1 fruit fly cellular context compared by ENCODE assay signal in the genomic region with DNA sequence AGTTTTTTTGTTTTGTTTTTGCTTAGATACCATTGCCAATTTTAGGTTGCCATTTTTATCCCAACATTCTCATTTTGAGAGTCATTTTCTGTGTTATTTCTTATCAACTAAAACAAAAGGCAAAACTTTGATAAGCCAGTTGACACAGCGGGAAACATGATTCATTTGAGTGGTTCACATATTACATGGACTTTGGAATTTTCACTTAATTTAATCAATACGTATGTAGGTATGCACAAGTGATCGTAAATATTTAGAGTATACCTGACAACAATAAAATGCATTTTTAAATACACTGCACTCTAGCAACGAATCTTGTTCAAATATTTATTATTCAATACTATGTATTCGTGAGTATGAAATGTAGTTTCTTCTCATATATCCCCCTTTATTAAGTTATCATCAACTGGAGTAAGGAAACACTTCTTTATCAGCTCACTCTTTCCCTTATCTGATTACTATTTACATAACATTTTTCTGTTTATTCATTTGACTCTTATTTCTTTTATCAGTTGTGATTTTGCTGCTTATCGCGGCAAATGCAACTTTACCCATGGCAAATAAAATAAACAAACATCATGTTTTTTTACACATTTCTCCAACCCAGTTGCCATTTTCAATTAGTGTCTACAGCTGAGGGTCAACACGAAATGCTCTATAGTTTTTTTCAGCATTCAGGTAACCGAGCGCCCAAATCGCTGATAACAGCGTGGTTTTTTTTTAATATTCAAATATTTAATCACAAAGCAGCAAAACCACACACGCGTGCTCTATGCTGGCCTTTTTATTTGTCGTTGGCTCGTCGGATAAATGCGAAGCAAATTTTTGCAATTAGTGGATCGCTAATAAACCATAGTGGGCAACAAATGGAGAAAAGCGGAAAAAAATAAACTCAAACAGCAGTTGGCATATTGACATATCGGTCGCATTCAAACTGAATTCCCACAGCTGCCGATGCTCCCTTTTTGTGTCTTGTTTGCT.
TF ChIP-seq lines count a peak whose summit lies in the region.

No protein-coding gene starts in this region.

TF ChIP-seq in whole organism, embryonic, 481 proteins besides CTCF, POLR2A, EP300 and RAD21 (continued from another document):
- TF ChIP-seq CG10979 (tag; optimal IDR thresholded peaks at IDR 0.05; lab: Kevin White, UChicago) (no peak), CG15514 (GFP tag; optimal IDR thresholded peaks at IDR 0.05; lab: Kevin White, UChicago) (peak; percentile 37), NFAT (GFP tag; IDR thresholded peaks at IDR 0.05; lab: Robert Waterston, UW) (no peak), HLH4C (GFP tag; IDR thresholded peaks at IDR 0.05; lab: Robert Waterston, UW; ENCODE audit: partially characterized antibody) (no peak), esg (GFP tag; conservative IDR thresholded peaks at IDR 0.05; lab: Robert Waterston, UW) (no peak), CG17912 (GFP tag; optimal IDR thresholded peaks at IDR 0.05; lab: Kevin White, UChicago) (no peak), nerfin-1 (tag; optimal IDR thresholded peaks at IDR 0.05; lab: Kevin White, UChicago) (peak; percentile 26), CoRest (tag; optimal IDR thresholded peaks at IDR 0.05; lab: Kevin White, UChicago) (peak; percentile 24), Pdp1 (GFP tag; optimal IDR thresholded peaks at IDR 0.05; lab: Kevin White, UChicago) (peak in 1 of 2 experiments; percentile 68), CG8765 (GFP tag; IDR thresholded peaks at IDR 0.05; lab: Robert Waterston, UW) (no peak), Opbp (GFP tag; IDR thresholded peaks at IDR 0.05; lab: Robert Waterston, UW; ENCODE audit: partially characterized antibody) (no peak), CG18599 (GFP tag; optimal IDR thresholded peaks at IDR 0.05; lab: Kevin White, UChicago) (peak; percentile 48), CG10321 (GFP tag; IDR thresholded peaks at IDR 0.05; lab: Robert Waterston, UW) (no peak), org-1 (GFP tag; optimal IDR thresholded peaks at IDR 0.05; lab: Kevin White, UChicago) (peak; percentile 26), cad (GFP tag; optimal IDR thresholded peaks at IDR 0.05; lab: Kevin White, UChicago) (no peak), NfI (GFP tag; optimal IDR thresholded peaks at IDR 0.05; lab: Kevin White, UChicago) (no peak), bsh (GFP tag; optimal IDR thresholded peaks at IDR 0.05; lab: Kevin White, UChicago) (no peak), CG3838 (GFP tag; optimal IDR thresholded peaks at IDR 0.05; lab: Kevin White, UChicago) (no peak), dm (GFP tag; optimal IDR thresholded peaks at IDR 0.05; lab: Kevin White, UChicago) (no peak), CG2116 (GFP tag; optimal IDR thresholded peaks at IDR 0.05; lab: Kevin White, UChicago) (no peak), sna (GFP tag; IDR thresholded peaks at IDR 0.05; lab: Robert Waterston, UW; ENCODE audit: partially characterized antibody) (no peak), chm (GFP tag; IDR thresholded peaks at IDR 0.05; lab: Robert Waterston, UW) (no peak), sc (optimal IDR thresholded peaks at IDR 0.05; lab: Kevin White, UChicago) (no peak), sc (GFP tag; optimal IDR thresholded peaks at IDR 0.05; lab: Kevin White, UChicago) (no peak), run (tag; optimal IDR thresholded peaks at IDR 0.05; lab: Kevin White, UChicago) (no peak), CG3065 (GFP tag; optimal IDR thresholded peaks at IDR 0.05; lab: Kevin White, UChicago) (no peak), CG15269 (tag; optimal IDR thresholded peaks at IDR 0.05; lab: Kevin White, UChicago) (peak; percentile 12), CG32767 (GFP tag; IDR thresholded peaks at IDR 0.05; lab: Robert Waterston, UW) (no peak), dpn (GFP tag; optimal IDR thresholded peaks at IDR 0.05; lab: Kevin White, UChicago) (no peak), row (GFP tag; IDR thresholded peaks at IDR 0.05; lab: Robert Waterston, UW) (no peak), Dip2 (GFP tag; IDR thresholded peaks at IDR 0.05; lab: Robert Waterston, UW) (no peak), exex (tag; optimal IDR thresholded peaks at IDR 0.05; lab: Kevin White, UChicago) (no peak), Rx (GFP tag; IDR thresholded peaks at IDR 0.05; lab: Robert Waterston, UW) (no peak), CG8944 (GFP tag; optimal IDR thresholded peaks at IDR 0.05; lab: Kevin White, UChicago) (no peak)
TF ChIP-seq in whole organism, embryonic: peak in this region for 96.
